Worm (Caenorhabditis elegans) whole organism, early embryonic: ENCODE data around the gene K07H8.12.

Experiments used
- B0310.2 ChIP-seq: sonication (generic microtip); optimal IDR thresholded peaks from 2 replicates; lab custom pipeline; 2016; ENCODE audit warnings: mild to moderate bottlenecking, missing genetic modification characterization, missing compliant biosample characterization
- aly-1 ChIP-seq: sonication (generic microtip); optimal IDR thresholded peaks from 2 replicates; lab custom pipeline; 2016; ENCODE audit warnings: missing genetic modification characterization, missing compliant biosample characterization

DNA sequence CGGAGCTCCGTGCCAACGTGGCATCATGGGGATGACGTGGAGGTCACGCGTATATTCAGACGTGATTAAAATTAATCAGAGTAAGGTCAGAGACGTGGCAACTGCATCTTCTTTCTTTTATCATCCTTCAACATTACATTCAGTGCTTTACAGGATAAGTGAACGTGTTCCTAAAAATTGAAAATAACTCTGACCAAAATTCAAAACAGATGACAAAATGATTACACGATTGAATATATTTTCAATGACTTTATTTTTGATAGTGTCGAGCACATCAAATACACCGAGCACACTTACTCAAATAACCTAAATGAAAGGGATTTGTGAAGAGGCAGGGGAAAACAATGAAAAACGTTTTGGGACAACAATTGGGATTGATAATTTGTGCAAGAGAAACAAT, 9.8 kb upstream of the K07H8.12 start, which contains the start of gene K07H8.9:
- TF ChIP-seq B0310.2 (tag; lab: Kevin White, UChicago) (no peak), aly-1 (tag; lab: Kevin White, UChicago) (no peak)
